Worm (Caenorhabditis elegans): ENCODE measurements around the gene srv-3.
A peak's percentile ranks its signal among the peaks of the same experiment; 100 is the strongest.

The srv-3 gene

DNA sequence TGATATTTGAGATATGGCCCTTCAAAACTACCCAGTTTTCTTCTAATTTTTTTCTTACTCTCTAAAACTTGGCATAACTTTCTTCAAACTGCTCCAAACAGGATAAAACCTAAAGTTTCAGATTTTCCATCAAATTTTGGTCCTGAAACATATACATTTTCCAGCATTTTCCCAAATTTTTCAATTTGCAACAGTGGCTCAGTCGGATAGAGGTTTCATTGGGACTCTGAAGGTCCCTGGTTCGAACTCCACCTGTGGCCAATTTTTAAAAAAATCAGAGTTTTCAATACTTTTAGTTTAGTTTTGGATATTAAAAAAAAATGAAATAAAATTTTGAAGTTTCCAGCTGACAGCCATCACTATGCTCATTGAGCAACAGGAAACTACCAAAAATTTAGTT lies 41.0 kb downstream of the srv-3 start (continued):
- TF ChIP-seq nhr-237 (tag; optimal IDR thresholded peaks at IDR 0.05) (no peak), ces-1 (GFP tag; optimal IDR thresholded peaks at IDR 0.05) (no peak), nhr-12 (tag; optimal IDR thresholded peaks at IDR 0.05) (no peak), nhr-84 (tag; optimal IDR thresholded peaks at IDR 0.05) (no peak)

ce11 chrV:19666308-19666707 lies 42.4 kb downstream of the srv-3 start:
- peak; percentile 33 for TF ChIP-seq vab-15 (tag; optimal IDR thresholded peaks at IDR 0.05)
- no peak for TF ChIP-seq pag-3 (tag; optimal IDR thresholded peaks at IDR 0.05; ENCODE audit: borderline replicate concordance, insufficient read depth)
- TF ChIP-seq nhr-76 (tag; optimal IDR thresholded peaks at IDR 0.05) = no peak
- peak; percentile 40 for TF ChIP-seq tbx-2 (tag; optimal IDR thresholded peaks at IDR 0.05)
- TF ChIP-seq ceh-82 (tag; optimal IDR thresholded peaks at IDR 0.05) = peak in 1 of 3 experiments; percentile 45
- TF ChIP-seq blmp-1 (tag; optimal IDR thresholded peaks at IDR 0.05) = peak; percentile 32
- peak in 1 of 2 experiments; percentile 6 for TF ChIP-seq efl-1 (optimal IDR thresholded peaks at IDR 0.05)
- TF ChIP-seq efl-1 (GFP tag; optimal IDR thresholded peaks at IDR 0.05 in 1 of 2) = peak; percentile 17 to 58
- TF ChIP-seq nhr-11 (tag; optimal IDR thresholded peaks at IDR 0.05) = peak; percentile 11
- TF ChIP-seq unc-130 (tag; optimal IDR thresholded peaks at IDR 0.05) = no peak
- TF ChIP-seq lin-13 (GFP tag; optimal IDR thresholded peaks at IDR 0.05) = no peak
- peak; percentile 94 for TF ChIP-seq nhr-85 (tag)
- no peak for TF ChIP-seq rnt-1 (tag; optimal IDR thresholded peaks at IDR 0.05)
- TF ChIP-seq hlh-4 (tag; optimal IDR thresholded peaks at IDR 0.05) = no peak
- TF ChIP-seq nhr-47 (tag; optimal IDR thresholded peaks at IDR 0.05) = no peak
- TF ChIP-seq unc-86 (tag; optimal IDR thresholded peaks at IDR 0.05) = no peak
- peak; percentile 15 for TF ChIP-seq nhr-20 (tag; optimal IDR thresholded peaks at IDR 0.05)
- TF ChIP-seq lsy-2 (tag; optimal IDR thresholded peaks at IDR 0.05) = peak in 1 of 2 experiments; percentile 34
- TF ChIP-seq swsn-7 (tag; optimal IDR thresholded peaks at IDR 0.05) = peak; percentile 15
- TF ChIP-seq nhr-19 (GFP tag; conservative IDR thresholded peaks at IDR 0.05) = 0 out of 2 replicates have a peak, but pooled peaks have one; percentile 32
- TF ChIP-seq fos-1 (tag; optimal IDR thresholded peaks at IDR 0.05) = no peak
- TF ChIP-seq mab-9 (GFP tag; IDR thresholded peaks at IDR 0.05) = no peak
- TF ChIP-seq elt-2 (tag; optimal IDR thresholded peaks at IDR 0.05) = no peak
- TF ChIP-seq fkh-8 (tag; optimal IDR thresholded peaks at IDR 0.05) = no peak
- no peak for TF ChIP-seq tlp-1 (tag; optimal IDR thresholded peaks at IDR 0.05)
- TF ChIP-seq sup-37 (GFP tag; optimal IDR thresholded peaks at IDR 0.05) = no peak
- peak; percentile 36 for TF ChIP-seq snu-23 (GFP tag; optimal IDR thresholded peaks at IDR 0.05)
- no peak for TF ChIP-seq nhr-84 (tag; optimal IDR thresholded peaks at IDR 0.05)
- peak; percentile 48 for TF ChIP-seq nhr-90 (tag; optimal IDR thresholded peaks at IDR 0.05; ENCODE audit: poor library complexity)
- no peak for TF ChIP-seq egl-27 (tag; optimal IDR thresholded peaks at IDR 0.05)
- peak in 1 of 2 experiments; percentile 35 for TF ChIP-seq lin-35 (GFP tag; optimal IDR thresholded peaks at IDR 0.05)
- peak in 1 of 2 experiments; percentile 43 for TF ChIP-seq mdl-1 (tag; optimal IDR thresholded peaks at IDR 0.05)
- peak; percentile 11 for TF ChIP-seq C16A3.4 (tag; optimal IDR thresholded peaks at IDR 0.05)
- TF ChIP-seq F16B12.6 (tag; optimal IDR thresholded peaks at IDR 0.05) = no peak
- TF ChIP-seq irx-1 (tag; optimal IDR thresholded peaks at IDR 0.05) = peak; percentile 45
- TF ChIP-seq lir-3 (tag; optimal IDR thresholded peaks at IDR 0.05; ENCODE audit: poor library complexity) = no peak
- TF ChIP-seq nhr-237 (tag; optimal IDR thresholded peaks at IDR 0.05) = peak; percentile 8
- TF ChIP-seq isw-1 (GFP tag; IDR thresholded peaks at IDR 0.05) = no peak
- TF ChIP-seq grh-1 (GFP tag; IDR thresholded peaks at IDR 0.05) = 0 out of 2 replicates have a peak, but pooled peaks have one; percentile 18
- TF ChIP-seq lin-14 (GFP tag; optimal IDR thresholded peaks at IDR 0.05) = peak; percentile 82
